Worm (Caenorhabditis elegans) whole organism, young adult: ENCODE results near the gene C50F4.1.

Experiments
- F10E7.11 ChIP-seq: sonication (generic microtip); optimal IDR thresholded peaks from 2 replicates; lab custom pipeline; 2017; ENCODE audit warnings: mild to moderate bottlenecking, missing genetic modification characterization, moderate library complexity, missing compliant biosample characterization
- F23B12.7 ChIP-seq: sonication (generic microtip); optimal IDR thresholded peaks from 2 replicates; lab custom pipeline; 2017; ENCODE audit warnings: missing genetic modification characterization, mild to moderate bottlenecking, missing compliant biosample characterization, antibody characterized with exemption, moderate library complexity; ENCODE audit not compliant: insufficient read depth
- F33H1.4 ChIP-seq: fragments of 200-800 bp; sonication (Bioruptor generic); IDR thresholded peaks from 2 replicates; pipeline ENCODE4 v1.3.6; 2022; ENCODE audit warnings: missing genetic modification reagents, missing genetic modification characterization, missing compliant biosample characterization
- F39B2.1 ChIP-seq: fragments of 200-800 bp; sonication (Bioruptor generic); IDR thresholded peaks from 2 replicates; pipeline ENCODE4 v1.3.6; 2022; ENCODE audit warnings: missing genetic modification reagents, missing genetic modification characterization, missing compliant biosample characterization
- T07F8.4 ChIP-seq: sonication (generic microtip); optimal IDR thresholded peaks from 2 replicates; lab custom pipeline; 2016; ENCODE audit warnings: mild to moderate bottlenecking, missing genetic modification characterization, moderate library complexity, missing compliant biosample characterization
- Y53F4B.3 ChIP-seq: fragments of 200-800 bp; sonication (Bioruptor generic); IDR thresholded peaks from 2 replicates; pipeline ENCODE4 v1.3.6; 2022; ENCODE audit warnings: missing genetic modification reagents, missing genetic modification characterization, missing compliant biosample characterization
- ZK185.1 ChIP-seq: sonication (generic microtip); optimal IDR thresholded peaks from 2 replicates; lab custom pipeline; 2016; ENCODE audit warnings: mild to moderate bottlenecking, missing genetic modification characterization, missing compliant biosample characterization; ENCODE audit not compliant: poor library complexity, severe bottlenecking
- akir-1 ChIP-seq: fragments of 200-800 bp; sonication (Bioruptor generic); optimal IDR thresholded peaks from 2 replicates; lab custom pipeline; 2018; ENCODE audit warnings: mild to moderate bottlenecking, missing genetic modification characterization, moderate library complexity, missing compliant biosample characterization
- ama-1 ChIP-seq, 3 experiments: fragments of 150-350 bp in 1 of 3; sonication (generic microtip) in 2 of 3; optimal IDR thresholded peaks; 2 replicates each; lab custom pipeline; 2014 to 2018; ENCODE audit warnings: missing biosample characterization in 2 of 3, missing genetic modification characterization in 2 of 3, missing genetic modification reagents in 2 of 3
- aptf-3 ChIP-seq: fragments of 200-800 bp; sonication (Bioruptor generic); IDR thresholded peaks from 2 replicates; pipeline ENCODE4 v1.3.6; 2022; ENCODE audit warnings: missing genetic modification characterization, missing compliant biosample characterization
- atf-7 ChIP-seq: sonication (generic microtip); optimal IDR thresholded peaks from 2 replicates; lab custom pipeline; 2017; ENCODE audit warnings: mild to moderate bottlenecking, missing genetic modification characterization, missing compliant biosample characterization
- attf-5 ChIP-seq: fragments of 200-800 bp; sonication (Bioruptor generic); optimal IDR thresholded peaks from 2 replicates; lab custom pipeline; 2018; ENCODE audit warnings: mild to moderate bottlenecking, missing genetic modification characterization, missing compliant biosample characterization
- bed-2 ChIP-seq: fragments of 200-800 bp; sonication (Bioruptor generic); IDR thresholded peaks from 2 replicates; pipeline ENCODE4 v1.3.6; 2022; ENCODE audit warnings: missing genetic modification reagents, missing genetic modification characterization, missing compliant biosample characterization
- ceh-40 ChIP-seq: fragments of 200-800 bp; sonication (Bioruptor generic); IDR thresholded peaks from 2 replicates; pipeline ENCODE4 v1.3.6; 2022; ENCODE audit warnings: missing genetic modification characterization, missing compliant biosample characterization
- ceh-58 ChIP-seq: fragments of 200-800 bp; sonication (Bioruptor generic); IDR thresholded peaks from 2 replicates; pipeline ENCODE4 v1.3.6; 2022; ENCODE audit warnings: missing genetic modification characterization, missing compliant biosample characterization
- die-1 ChIP-seq: sonication (generic microtip); optimal IDR thresholded peaks from 2 replicates; lab custom pipeline; 2016; ENCODE audit warnings: missing genotype, mild to moderate bottlenecking, missing genetic modification characterization, missing compliant biosample characterization
- dox-1 ChIP-seq: fragments of 200-800 bp; sonication (Bioruptor generic); IDR thresholded peaks from 2 replicates; pipeline ENCODE4 v1.3.6; 2022; ENCODE audit warnings: missing genetic modification reagents, missing genetic modification characterization, missing compliant biosample characterization
- egl-18 ChIP-seq: fragments of 200-800 bp; sonication (Bioruptor generic); IDR thresholded peaks from 2 replicates; pipeline ENCODE4 v1.3.6; 2022; ENCODE audit warnings: missing genetic modification reagents, missing genetic modification characterization, missing compliant biosample characterization
- egrh-3 ChIP-seq: fragments of 200-800 bp; sonication (Bioruptor generic); IDR thresholded peaks from 2 replicates; pipeline ENCODE4 v1.3.6; 2022; ENCODE audit warnings: missing genetic modification reagents, missing genetic modification characterization, missing compliant biosample characterization
- ets-4 ChIP-seq: fragments of 200-800 bp; sonication (Bioruptor generic); optimal IDR thresholded peaks from 2 replicates; lab custom pipeline; 2018; ENCODE audit warnings: mild to moderate bottlenecking, missing genetic modification characterization, missing compliant biosample characterization
- gei-17 ChIP-seq: fragments of 200-800 bp; sonication (Bioruptor generic); optimal IDR thresholded peaks from 2 replicates; lab custom pipeline; 2018; ENCODE audit warnings: mild to moderate bottlenecking, missing genetic modification characterization, missing compliant biosample characterization
- him-1 ChIP-seq: sonication (generic microtip); optimal IDR thresholded peaks from 2 replicates; lab custom pipeline; 2016; ENCODE audit warnings: missing genotype, missing genetic modification reagents, missing genetic modification characterization, missing compliant biosample characterization
- hlh-26 ChIP-seq: fragments of 200-800 bp; sonication (Bioruptor generic); conservative IDR thresholded peaks from 2 replicates; pipeline ENCODE4 v1.3.6; 2022; ENCODE audit warnings: missing genetic modification reagents, missing genetic modification characterization, missing compliant biosample characterization
- hmg-1.2 ChIP-seq: fragments of 200-800 bp; sonication (Bioruptor generic); IDR thresholded peaks from 2 replicates; pipeline ENCODE4 v1.3.6; 2022; ENCODE audit warnings: missing genetic modification reagents, missing genetic modification characterization, missing compliant biosample characterization
- let-526 ChIP-seq: fragments of 200-800 bp; sonication (Bioruptor generic); IDR thresholded peaks from 2 replicates; pipeline ENCODE4 v1.3.6; 2022; ENCODE audit warnings: missing genetic modification reagents, missing genetic modification characterization, missing compliant biosample characterization
- let-607 ChIP-seq, 2 experiments: fragments of 200-800 bp in 1 of 2; sonication (Bioruptor generic) in 1 of 2; sonication (generic microtip) in 1 of 2; optimal IDR thresholded peaks; 2 replicates each; lab custom pipeline; 2016 to 2018; ENCODE audit warnings: mild to moderate bottlenecking in 2 of 2, missing compliant biosample characterization in 2 of 2, missing genetic modification characterization in 2 of 2, moderate library complexity in 2 of 2, missing genotype in 1 of 2
- lin-26 ChIP-seq: fragments of 200-800 bp; sonication (Bioruptor generic); IDR thresholded peaks from 2 replicates; pipeline ENCODE4 v1.3.6; 2022; ENCODE audit warnings: missing genetic modification reagents, missing genetic modification characterization, missing compliant biosample characterization
- lin-35 ChIP-seq, 3 experiments: fragments of 150-350 bp in 2 of 3; sonication (generic microtip) in 1 of 3; optimal IDR thresholded peaks; 2 replicates each; lab custom pipeline; 2014 to 2018; ENCODE audit warnings: missing biosample characterization in 3 of 3, missing genetic modification characterization in 3 of 3, missing genetic modification reagents in 3 of 3
- lin-54 ChIP-seq: fragments of 200-800 bp; sonication (Bioruptor generic); optimal IDR thresholded peaks from 2 replicates; lab custom pipeline; 2018; ENCODE audit warnings: mild to moderate bottlenecking, missing genetic modification characterization, missing compliant biosample characterization
- madf-8 ChIP-seq: fragments of 200-800 bp; sonication (Bioruptor generic); conservative IDR thresholded peaks from 2 replicates; pipeline ENCODE4 v1.3.6; 2022; ENCODE audit warnings: missing genetic modification reagents, missing genetic modification characterization, missing compliant biosample characterization
- mcd-1 ChIP-seq: fragments of 200-800 bp; sonication (Bioruptor generic); IDR thresholded peaks from 2 replicates; pipeline ENCODE4 v1.3.6; 2022; ENCODE audit warnings: missing genetic modification reagents, missing genetic modification characterization, missing compliant biosample characterization
- mes-4 ChIP-seq: sonication (generic microtip); optimal IDR thresholded peaks from 2 replicates; lab custom pipeline; 2016; ENCODE audit warnings: missing genotype, missing genetic modification characterization, missing compliant biosample characterization
- nfya-1 ChIP-seq: sonication (generic microtip); optimal IDR thresholded peaks from 2 replicates; lab custom pipeline; 2017; ENCODE audit warnings: antibody characterized with exemption, missing compliant biosample characterization, missing genetic modification characterization, borderline replicate concordance; ENCODE audit not compliant: insufficient read depth
- nfya-2 ChIP-seq: fragments of 200-800 bp; sonication (Bioruptor generic); IDR thresholded peaks from 2 replicates; pipeline ENCODE4 v1.3.6; 2022; ENCODE audit warnings: missing genetic modification reagents, missing genetic modification characterization, missing compliant biosample characterization
- rcor-1 ChIP-seq: fragments of 200-800 bp; sonication (Bioruptor generic); IDR thresholded peaks from 2 replicates; pipeline ENCODE4 v1.3.6; 2022; ENCODE audit warnings: missing genetic modification reagents, missing genetic modification characterization, missing compliant biosample characterization
- sdz-38 ChIP-seq: sonication (generic microtip); optimal IDR thresholded peaks from 2 replicates; lab custom pipeline; 2016; ENCODE audit warnings: missing genotype, missing genetic modification characterization, missing compliant biosample characterization
- sea-2 ChIP-seq: fragments of 200-800 bp; sonication (Bioruptor generic); IDR thresholded peaks from 2 replicates; pipeline ENCODE4 v1.3.6; 2022; ENCODE audit warnings: missing genetic modification characterization, missing compliant biosample characterization
- snpc-1.1 ChIP-seq: sonication (generic microtip); optimal IDR thresholded peaks from 2 replicates; lab custom pipeline; 2017; ENCODE audit warnings: missing genetic modification characterization, mild to moderate bottlenecking, missing compliant biosample characterization, antibody characterized with exemption, moderate library complexity, missing genotype, missing genetic modification reagents; ENCODE audit not compliant: insufficient read depth
- snpc-3.4 ChIP-seq: sonication (generic microtip); optimal IDR thresholded peaks from 2 replicates; lab custom pipeline; 2017; ENCODE audit warnings: missing genetic modification characterization, mild to moderate bottlenecking, missing compliant biosample characterization, antibody characterized with exemption, moderate library complexity, missing genotype, missing genetic modification reagents
- snpc-4 ChIP-seq, 5 experiments: fragments of 150-350 bp in 1 of 5; sonication (generic microtip) in 4 of 5; optimal IDR thresholded peaks; 2 replicates each; lab custom pipeline; 2014 to 2018; ENCODE audit warnings: missing genetic modification characterization in 5 of 5, missing biosample characterization in 3 of 5, antibody characterized with exemption in 2 of 5, mild to moderate bottlenecking in 2 of 5, missing compliant biosample characterization in 2 of 5, missing genotype in 2 of 5, moderate library complexity in 2 of 5, missing genetic modification reagents in 1 of 5
- somi-1 ChIP-seq: fragments of 200-800 bp; sonication (Bioruptor generic); optimal IDR thresholded peaks from 2 replicates; lab custom pipeline; 2018; ENCODE audit warnings: mild to moderate bottlenecking, missing genetic modification characterization, missing compliant biosample characterization
- tbp1 ChIP-seq: fragments of 200-800 bp; sonication (Bioruptor generic); optimal IDR thresholded peaks from 2 replicates; lab custom pipeline; 2018; ENCODE audit warnings: mild to moderate bottlenecking, missing genetic modification characterization, missing compliant biosample characterization
- tbx-9 ChIP-seq: sonication (generic microtip); optimal IDR thresholded peaks from 2 replicates; lab custom pipeline; 2016; ENCODE audit warnings: borderline replicate concordance, missing genetic modification characterization, inconsistent platforms, missing compliant biosample characterization
- tlf-1 ChIP-seq: fragments of 200-800 bp; sonication (Bioruptor generic); optimal IDR thresholded peaks from 2 replicates; lab custom pipeline; 2018; ENCODE audit warnings: mild to moderate bottlenecking, missing genetic modification characterization, missing compliant biosample characterization
- xnd-1 ChIP-seq: sonication (generic microtip); optimal IDR thresholded peaks from 2 replicates; lab custom pipeline; 2016; ENCODE audit warnings: missing genotype, missing genetic modification reagents, missing genetic modification characterization, missing compliant biosample characterization
- ztf-26 ChIP-seq: sonication (generic microtip); optimal IDR thresholded peaks from 2 replicates; lab custom pipeline; 2017; ENCODE audit warnings: missing genetic modification characterization, missing compliant biosample characterization
- ztf-3 ChIP-seq: fragments of 200-800 bp; sonication (Bioruptor generic); optimal IDR thresholded peaks from 2 replicates; lab custom pipeline; 2018; ENCODE audit warnings: mild to moderate bottlenecking, missing genetic modification characterization, missing compliant biosample characterization

C50F4.1 gene

ce11 chrV:9544176-9544632, 17.6 kb downstream of the C50F4.1 start, which contains the start of gene mdf-1 (continued):
- TF ChIP-seq rcor-1 (GFP tag; lab: Robert Waterston, UW), result 0 out of 2 replicates have a peak, but pooled peaks have one; percentile 45
- peak; percentile 24 for TF ChIP-seq F23B12.7 (tag; lab: Kevin White, UChicago)
- peak in 1 of 3 experiments; percentile 69 for TF ChIP-seq lin-35 (GFP tag; optimal IDR thresholded peaks at IDR 0.05; lab: Kevin White, UChicago)
- TF ChIP-seq mes-4 (tag; lab: Kevin White, UChicago), result no peak
- TF ChIP-seq F10E7.11, result no peak
- no peak for TF ChIP-seq atf-7 (tag; lab: Kevin White, UChicago)
- no peak for TF ChIP-seq let-526 (GFP tag; lab: Robert Waterston, UW)
- no peak for TF ChIP-seq ztf-26 (tag; lab: Kevin White, UChicago)
- peak; percentile 48 for TF ChIP-seq mcd-1
- no peak for TF ChIP-seq him-1 (tag; lab: Kevin White, UChicago)
- no peak for TF ChIP-seq die-1 (tag; lab: Kevin White, UChicago)
- no peak for TF ChIP-seq sdz-38 (tag; lab: Kevin White, UChicago)
- no peak for TF ChIP-seq T07F8.4 (tag; lab: Kevin White, UChicago)
- TF ChIP-seq xnd-1 (tag; lab: Kevin White, UChicago), result no peak
- TF ChIP-seq tlf-1 (GFP tag; lab: Kevin White, UChicago), result no peak
- TF ChIP-seq ceh-58 (GFP tag; lab: Robert Waterston, UW), result no peak
- peak; percentile 20 for TF ChIP-seq ama-1 (optimal IDR thresholded peaks at IDR 0.05; lab: Kevin White, UChicago)
- TF ChIP-seq ama-1 (GFP tag; optimal IDR thresholded peaks at IDR 0.05; lab: Kevin White, UChicago), result no peak
- TF ChIP-seq aptf-3, result no peak
- TF ChIP-seq F39B2.1 (GFP tag; lab: Robert Waterston, UW), result no peak
- no peak for TF ChIP-seq ztf-3
- no peak for TF ChIP-seq lin-26
- no peak for TF ChIP-seq egrh-3 (GFP tag; lab: Robert Waterston, UW)
- TF ChIP-seq sea-2 (GFP tag; lab: Robert Waterston, UW), result no peak
- no peak for TF ChIP-seq bed-2 (GFP tag; lab: Robert Waterston, UW)
- TF ChIP-seq snpc-1.1 (tag; lab: Kevin White, UChicago), result no peak
- no peak for TF ChIP-seq Y53F4B.3 (GFP tag; lab: Robert Waterston, UW)
- TF ChIP-seq ceh-40, result no peak
- peak; percentile 74 for TF ChIP-seq lin-54 (GFP tag; lab: Kevin White, UChicago)
- no peak for TF ChIP-seq nfya-2 (GFP tag; lab: Robert Waterston, UW)
- TF ChIP-seq akir-1, result no peak
- TF ChIP-seq attf-5 (GFP tag; lab: Kevin White, UChicago), result peak; percentile 45
- TF ChIP-seq snpc-3.4, result peak; percentile 52
- no peak for TF ChIP-seq somi-1 (GFP tag; lab: Kevin White, UChicago)
- peak; percentile 53 for TF ChIP-seq tbp1 (GFP tag; lab: Kevin White, UChicago)
- no peak for TF ChIP-seq nfya-1 (tag; lab: Kevin White, UChicago)
- TF ChIP-seq hlh-26 (GFP tag; lab: Robert Waterston, UW), result no peak
- TF ChIP-seq F33H1.4 (GFP tag; lab: Robert Waterston, UW), result no peak
- no peak for TF ChIP-seq snpc-4 (GFP tag; optimal IDR thresholded peaks at IDR 0.05; lab: Kevin White, UChicago)
- peak; percentile 1 to 75 (median 26) for TF ChIP-seq snpc-4 (tag; optimal IDR thresholded peaks at IDR 0.05; lab: Kevin White, UChicago)
- TF ChIP-seq tbx-9 (tag; lab: Kevin White, UChicago), result no peak
- peak; percentile 58 for TF ChIP-seq ZK185.1 (tag; lab: Kevin White, UChicago)
- peak; percentile 49; the same call in 1 of the 2 replicates for TF ChIP-seq dox-1
- no peak for TF ChIP-seq let-607 (tag; optimal IDR thresholded peaks at IDR 0.05; lab: Kevin White, UChicago)
- no peak for TF ChIP-seq ets-4 (GFP tag; lab: Kevin White, UChicago)
- TF ChIP-seq madf-8 (GFP tag; lab: Robert Waterston, UW), result no peak
- 0 out of 2 replicates have a peak, but pooled peaks have one; percentile 12 for TF ChIP-seq hmg-1.2 (GFP tag; lab: Robert Waterston, UW)
- TF ChIP-seq gei-17 (GFP tag; lab: Kevin White, UChicago), result no peak
- TF ChIP-seq egl-18, result no peak
